Worm (Caenorhabditis elegans) whole organism, L2 larva: ENCODE measurements around the gene C13G5.2.
A peak's percentile ranks its signal among the peaks of the same experiment; 100 is the strongest.

Experiments
- F13H6.1 ChIP-seq: sonication (generic microtip); optimal IDR thresholded peaks from 2 replicates; lab custom pipeline; 2016; ENCODE audit warnings: missing genetic modification characterization, missing compliant biosample characterization
- R02D3.7 ChIP-seq: fragments of 150-350 bp; optimal IDR thresholded peaks from 2 replicates; lab custom pipeline; 2014; ENCODE audit warnings: missing biosample characterization, missing genetic modification characterization
- ZK546.5 ChIP-seq: sonication (generic microtip); optimal IDR thresholded peaks from 2 replicates; lab custom pipeline; 2017; ENCODE audit warnings: missing biosample characterization, missing genetic modification characterization
- ama-1 ChIP-seq: fragments of 150-350 bp; optimal IDR thresholded peaks from 2 replicates; lab custom pipeline; 2018; ENCODE audit warnings: inconsistent platforms
- blmp-1 ChIP-seq: sonication (generic microtip); optimal IDR thresholded peaks from 2 replicates; lab custom pipeline; 2017; ENCODE audit warnings: missing genetic modification characterization, mild to moderate bottlenecking, missing compliant biosample characterization, antibody characterized with exemption, moderate library complexity; ENCODE audit not compliant: insufficient read depth
- ceh-16 ChIP-seq: fragments of 150-350 bp; optimal IDR thresholded peaks from 2 replicates; lab custom pipeline; 2014; ENCODE audit warnings: missing biosample characterization, missing genetic modification characterization
- crh-2 ChIP-seq: sonication (generic microtip); optimal IDR thresholded peaks from 2 replicates; lab custom pipeline; 2017; ENCODE audit warnings: missing biosample characterization, missing genetic modification characterization
- dmd-4 ChIP-seq: sonication (generic microtip); optimal IDR thresholded peaks from 2 replicates; lab custom pipeline; 2017; ENCODE audit warnings: missing biosample characterization, missing genetic modification characterization
- egl-27 ChIP-seq: sonication (generic microtip); optimal IDR thresholded peaks from 3 replicates; lab custom pipeline; 2017; ENCODE audit warnings: missing biosample characterization, missing genetic modification reagents, missing genetic modification characterization
- elt-1 ChIP-seq: fragments of 150-350 bp; optimal IDR thresholded peaks from 2 replicates; lab custom pipeline; 2014; ENCODE audit warnings: missing biosample characterization, missing genetic modification characterization
- elt-3 ChIP-seq: sonication (generic microtip); optimal IDR thresholded peaks from 2 replicates; lab custom pipeline; 2017; ENCODE audit warnings: missing biosample characterization, missing genetic modification characterization
- fos-1 ChIP-seq: fragments of 150-350 bp; optimal IDR thresholded peaks from 2 replicates; lab custom pipeline; 2014; ENCODE audit warnings: missing biosample characterization, missing genetic modification characterization
- gmeb-1 ChIP-seq: fragments of 150-350 bp; optimal IDR thresholded peaks from 2 replicates; lab custom pipeline; 2014; ENCODE audit warnings: missing biosample characterization, missing genetic modification characterization
- lin-11 ChIP-seq: fragments of 150-350 bp; sonication (generic microtip); optimal IDR thresholded peaks from 2 replicates; lab custom pipeline; 2014; ENCODE audit warnings: missing biosample characterization, missing genetic modification characterization, inconsistent platforms, mixed read lengths
- lin-13 ChIP-seq: fragments of 150-350 bp; optimal IDR thresholded peaks from 2 replicates; lab custom pipeline; 2014; ENCODE audit warnings: missing biosample characterization, missing genetic modification reagents, missing genetic modification characterization
- lin-39 ChIP-seq: fragments of 150-350 bp; optimal IDR thresholded peaks from 2 replicates; lab custom pipeline; 2014; ENCODE audit warnings: missing biosample characterization, missing genetic modification reagents, missing genetic modification characterization
- lsy-2 ChIP-seq, 2 experiments: fragments of 150-350 bp in 1 of 2; sonication (generic microtip) in 1 of 2; optimal IDR thresholded peaks; 2 replicates each; lab custom pipeline; 2014 to 2017; ENCODE audit warnings: missing biosample characterization in 2 of 2, missing genetic modification characterization in 2 of 2
- mab-5 ChIP-seq: fragments of 150-350 bp; optimal IDR thresholded peaks from 2 replicates; lab custom pipeline; 2014; ENCODE audit warnings: missing biosample characterization, missing genetic modification characterization
- nhr-10 ChIP-seq: sonication (generic microtip); optimal IDR thresholded peaks from 2 replicates; lab custom pipeline; 2017; ENCODE audit warnings: missing biosample characterization, missing genetic modification characterization
- nhr-11 ChIP-seq: fragments of 150-350 bp; optimal IDR thresholded peaks from 2 replicates; lab custom pipeline; 2014; ENCODE audit warnings: missing biosample characterization, missing genetic modification characterization
- nhr-129 ChIP-seq: fragments of 150-350 bp; optimal IDR thresholded peaks from 2 replicates; lab custom pipeline; 2014; ENCODE audit warnings: missing biosample characterization, missing genetic modification characterization
- nhr-21 ChIP-seq: fragments of 150-350 bp; optimal IDR thresholded peaks from 2 replicates; lab custom pipeline; 2014; ENCODE audit warnings: missing biosample characterization, missing genetic modification characterization
- nhr-237 ChIP-seq: fragments of 150-350 bp; optimal IDR thresholded peaks from 2 replicates; lab custom pipeline; 2014; ENCODE audit warnings: missing biosample characterization, missing genetic modification characterization
- nhr-25 ChIP-seq: fragments of 150-350 bp; sonication (generic microtip); optimal IDR thresholded peaks from 3 replicates; lab custom pipeline; 2014; ENCODE audit warnings: missing biosample characterization, missing genetic modification characterization
- nhr-6 ChIP-seq: fragments of 150-350 bp; optimal IDR thresholded peaks from 2 replicates; lab custom pipeline; 2014; ENCODE audit warnings: missing biosample characterization, missing genetic modification characterization
- peb-1 ChIP-seq: fragments of 150-350 bp; optimal IDR thresholded peaks from 2 replicates; lab custom pipeline; 2014; ENCODE audit warnings: missing biosample characterization, missing genetic modification characterization
- sma-3 ChIP-seq: sonication (generic microtip); optimal IDR thresholded peaks from 2 replicates; lab custom pipeline; 2016; ENCODE audit warnings: missing genetic modification reagents, missing genetic modification characterization, missing compliant biosample characterization
- sma-9 ChIP-seq, 2 experiments: fragments of 150-350 bp in 1 of 2; sonication (generic microtip) in 1 of 2; optimal IDR thresholded peaks; 2 replicates each; lab custom pipeline; 2014 to 2016; ENCODE audit warnings: missing genetic modification characterization in 2 of 2, mild to moderate bottlenecking in 1 of 2, missing biosample characterization in 1 of 2, missing compliant biosample characterization in 1 of 2, missing genetic modification reagents in 1 of 2, moderate library complexity in 1 of 2
- snpc-4 ChIP-seq: fragments of 150-350 bp; optimal IDR thresholded peaks from 2 replicates; lab custom pipeline; 2014; ENCODE audit warnings: missing biosample characterization, missing genetic modification characterization
- unc-55 ChIP-seq: fragments of 150-350 bp; sonication (generic microtip); optimal IDR thresholded peaks from 3 replicates; lab custom pipeline; 2014; ENCODE audit warnings: missing biosample characterization, missing genetic modification reagents, missing genetic modification characterization
- zag-1 ChIP-seq: fragments of 150-350 bp; optimal IDR thresholded peaks from 2 replicates; lab custom pipeline; 2014; ENCODE audit warnings: missing biosample characterization, missing genetic modification characterization
- ztf-11 ChIP-seq: sonication (generic microtip); optimal IDR thresholded peaks from 2 replicates; lab custom pipeline; 2017; ENCODE audit warnings: missing biosample characterization, missing genetic modification characterization
- ztf-4 ChIP-seq: fragments of 150-350 bp; optimal IDR thresholded peaks from 2 replicates; lab custom pipeline; 2014; ENCODE audit warnings: missing biosample characterization, missing genetic modification characterization

The C13G5.2 gene

DNA sequence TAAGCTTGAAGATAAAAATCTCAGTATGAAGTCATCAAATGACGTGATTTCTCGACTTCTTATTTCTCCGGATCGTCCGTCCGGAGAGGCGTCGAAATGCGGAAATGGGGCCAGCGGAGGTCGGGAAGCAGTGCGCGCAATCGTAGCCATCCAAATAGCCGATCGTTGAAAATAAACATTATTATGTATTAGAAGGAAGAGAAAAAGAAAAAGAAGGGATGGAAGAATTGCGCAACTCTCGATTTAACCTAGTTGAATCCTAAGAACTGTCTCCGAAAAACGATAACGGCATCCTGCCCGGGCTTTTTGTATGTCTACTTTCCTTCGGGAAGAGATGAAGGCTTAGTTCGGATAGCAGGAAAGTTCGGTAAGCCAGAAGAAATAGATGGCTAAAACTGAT is 16.1 kb downstream of the C13G5.2 start:
- no peak for TF ChIP-seq ZK546.5 (tag; lab: Kevin White, UChicago)
- TF ChIP-seq lsy-2 (tag; optimal IDR thresholded peaks at IDR 0.05; lab: Kevin White, UChicago), result no peak
- TF ChIP-seq F13H6.1 (tag; lab: Kevin White, UChicago), result no peak
- no peak for TF ChIP-seq zag-1
- no peak for TF ChIP-seq lin-11 (tag; lab: Kevin White, UChicago)

DNA sequence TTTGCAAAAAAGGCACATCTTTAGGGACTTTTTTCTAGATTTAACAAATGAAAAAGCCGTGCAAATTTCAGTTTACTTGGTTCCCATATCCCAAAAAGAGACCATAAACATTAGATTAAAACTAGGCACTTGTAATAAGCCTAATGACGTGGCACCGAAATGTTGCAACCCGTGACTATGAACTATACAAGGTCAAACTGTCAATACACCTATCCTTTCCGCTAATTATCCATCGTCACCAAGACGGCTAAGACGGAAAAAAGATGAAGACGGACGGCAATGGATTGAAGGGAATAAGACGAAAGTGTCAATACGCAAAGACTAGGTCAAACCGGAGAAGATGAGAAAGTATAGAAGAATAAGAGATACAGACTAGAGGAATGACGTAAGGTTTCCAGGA is 19.3 kb downstream of the C13G5.2 start:
- TF ChIP-seq nhr-25 (peak; percentile 15), sma-3 (GFP tag; lab: Kevin White, UChicago) (peak; percentile 4), nhr-21 (tag; lab: Kevin White, UChicago) (peak; percentile 27), lin-13 (no peak), crh-2 (tag; lab: Kevin White, UChicago) (peak; percentile 55), egl-27 (tag; lab: Kevin White, UChicago) (peak; percentile 48), nhr-237 (tag; lab: Kevin White, UChicago) (no peak), nhr-129 (tag; lab: Kevin White, UChicago) (peak; percentile 34), ztf-11 (no peak), ama-1 (no peak), R02D3.7 (no peak)

DNA sequence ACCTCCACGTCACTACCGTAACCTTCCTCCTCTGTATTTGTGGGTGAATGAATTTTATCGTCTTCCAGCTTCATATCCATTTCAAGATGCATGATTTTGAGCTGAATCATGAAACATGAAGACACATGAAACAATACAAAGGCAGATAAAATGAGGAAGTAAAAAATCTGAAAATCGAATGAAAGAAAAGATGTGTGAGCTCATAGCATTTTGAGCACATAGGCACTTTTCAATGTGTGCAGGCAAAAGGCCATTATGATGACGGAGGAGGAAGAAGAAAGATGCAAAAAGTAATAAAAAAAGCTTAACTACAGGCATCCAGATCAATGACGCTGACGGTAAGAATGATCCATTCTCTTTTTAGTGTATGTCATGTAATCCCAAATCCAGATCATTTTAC is 20.5 kb downstream of the C13G5.2 start, which contains the start of gene ztf-30:
Gene ztf-30, minus strand, starts transcription at position 101 of the 400 bp plus-strand sequence.
- TF ChIP-seq ZK546.5 (tag; lab: Kevin White, UChicago), result no peak
- TF ChIP-seq snpc-4 (tag; lab: Kevin White, UChicago), result no peak
- TF ChIP-seq ztf-11, result no peak

- TF ChIP-seq egl-27 (tag; lab: Kevin White, UChicago) (no peak), nhr-237 (tag; lab: Kevin White, UChicago) (no peak), ztf-4 (tag; lab: Kevin White, UChicago) (no peak), fos-1 (tag; lab: Kevin White, UChicago) (no peak)
- TF ChIP-seq, all 48 proteins: peak for 0
Observed at ce11 chrIII:8596692-8597091, 21.6 kb downstream of the C13G5.2 start.

ce11 chrIII:8594088-8594487 is 24.2 kb downstream of the C13G5.2 start:
- TF ChIP-seq elt-3 (tag; lab: Kevin White, UChicago) (no peak), zag-1 (no peak), crh-2 (tag; lab: Kevin White, UChicago) (peak; percentile 1), snpc-4 (tag; lab: Kevin White, UChicago) (no peak), fos-1 (tag; lab: Kevin White, UChicago) (peak; percentile 90), ztf-11 (no peak), sma-9 (GFP tag; optimal IDR thresholded peaks at IDR 0.05; lab: Kevin White, UChicago) (peak; percentile 55), sma-9 (tag; optimal IDR thresholded peaks at IDR 0.05; lab: Kevin White, UChicago) (no peak), nhr-6 (tag; lab: Kevin White, UChicago) (no peak), lsy-2 (tag; optimal IDR thresholded peaks at IDR 0.05; lab: Kevin White, UChicago) (no peak)

DNA sequence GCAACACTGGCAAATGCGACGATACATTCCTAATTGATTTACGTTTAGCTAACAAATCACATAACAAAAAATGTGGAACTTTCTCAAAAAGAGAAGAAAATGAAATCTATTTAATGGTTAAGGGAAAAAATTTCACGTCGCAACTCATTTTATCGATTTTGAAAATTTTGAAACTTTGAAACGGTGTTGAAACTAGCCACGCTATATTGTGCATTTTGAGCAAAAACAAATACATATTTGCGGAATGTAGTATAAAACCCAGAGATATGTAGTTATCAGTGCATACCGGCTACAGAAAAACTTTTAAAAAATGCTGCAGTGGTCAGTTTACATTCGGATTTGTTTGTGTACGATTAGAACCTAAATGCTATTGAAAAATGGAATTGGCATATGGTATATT is 24.6 kb downstream of the C13G5.2 start, which contains the start of gene C06E1.7:
Gene C06E1.7, minus strand, starts transcription at position 101 of the 400 bp plus-strand sequence.
- TF ChIP-seq ceh-16 (no peak), crh-2 (tag; lab: Kevin White, UChicago) (no peak), peb-1 (tag; lab: Kevin White, UChicago) (no peak), ztf-11 (no peak), lin-39 (no peak), blmp-1 (tag; lab: Kevin White, UChicago) (no peak), nhr-11 (tag; lab: Kevin White, UChicago) (no peak), F13H6.1 (tag; lab: Kevin White, UChicago) (no peak), lin-13 (no peak), mab-5 (tag; lab: Kevin White, UChicago) (no peak), lin-11 (tag; lab: Kevin White, UChicago) (no peak), nhr-21 (tag; lab: Kevin White, UChicago) (no peak), dmd-4 (tag; lab: Kevin White, UChicago) (no peak), nhr-25 (no peak), nhr-10 (tag; lab: Kevin White, UChicago) (no peak), elt-1 (tag; lab: Kevin White, UChicago) (no peak), egl-27 (tag; lab: Kevin White, UChicago) (no peak), gmeb-1 (no peak), unc-55 (no peak)
- TF ChIP-seq, all 48 proteins: peak for 0
